Fruit fly (Drosophila melanogaster) whole organism, prepupa: ENCODE results near the gene CG15922.
A peak's percentile ranks its signal among the peaks of the same experiment; 100 is the strongest.

ENCODE experiments used
- Blimp-1 ChIP-seq: fragments of 200-800 bp; sonication (Bioruptor generic); optimal IDR thresholded peaks from 3 replicates; lab custom pipeline; 2017; ENCODE audit warnings: missing biosample characterization, missing genetic modification characterization, mild to moderate bottlenecking, moderate library complexity, missing genetic modification reagents
- CG10631 ChIP-seq: fragments of 200-800 bp; sonication (Bioruptor generic); optimal IDR thresholded peaks from 2 replicates; lab custom pipeline; 2016; ENCODE audit warnings: missing biosample characterization, missing genetic modification characterization
- CG10669 ChIP-seq: fragments of 200-800 bp; sonication (Bioruptor generic); optimal IDR thresholded peaks from 3 replicates; lab custom pipeline; 2018; ENCODE audit warnings: missing biosample characterization, mild to moderate bottlenecking, missing genetic modification characterization, moderate library complexity
- CG11762 ChIP-seq: fragments of 200-800 bp; sonication (Bioruptor generic); optimal IDR thresholded peaks from 3 replicates; lab custom pipeline; 2016; ENCODE audit warnings: missing biosample characterization, missing genetic modification characterization; ENCODE audit not compliant: insufficient read depth
- CG11902 ChIP-seq: fragments of 200-800 bp; sonication (Bioruptor generic); optimal IDR thresholded peaks from 3 replicates; lab custom pipeline; 2016; ENCODE audit warnings: missing biosample characterization, missing genetic modification characterization
- CG15336 ChIP-seq: fragments of 200-800 bp; sonication (Bioruptor generic); IDR thresholded peaks from 2 replicates; pipeline ENCODE4 v1.3.6; 2022; ENCODE audit warnings: missing biosample characterization, missing genetic modification characterization
- CG1621 ChIP-seq: fragments of 200-800 bp; sonication (Bioruptor generic); optimal IDR thresholded peaks from 3 replicates; lab custom pipeline; 2018; ENCODE audit warnings: missing biosample characterization, mild to moderate bottlenecking, missing genetic modification characterization
- CG16779 ChIP-seq: fragments of 200-800 bp; sonication (Bioruptor generic); optimal IDR thresholded peaks from 3 replicates; lab custom pipeline; 2017; ENCODE audit warnings: missing biosample characterization, mild to moderate bottlenecking, missing genetic modification characterization
- CG3032 ChIP-seq: fragments of 200-800 bp; optimal IDR thresholded peaks from 2 replicates; lab custom pipeline; 2019; ENCODE audit warnings: missing biosample characterization, mild to moderate bottlenecking, missing genetic modification characterization, moderate library complexity
- CG31627 ChIP-seq: fragments of 200-800 bp; sonication (Bioruptor generic); optimal IDR thresholded peaks from 3 replicates; lab custom pipeline; 2016; ENCODE audit warnings: missing biosample characterization, missing genetic modification characterization
- CG32006 ChIP-seq: fragments of 200-800 bp; sonication (Bioruptor generic); optimal IDR thresholded peaks from 3 replicates; lab custom pipeline; 2017; ENCODE audit warnings: missing biosample characterization, mild to moderate bottlenecking, missing genetic modification characterization
- CG3919 ChIP-seq: fragments of 200-800 bp; sonication (Bioruptor generic); optimal IDR thresholded peaks from 3 replicates; lab custom pipeline; 2016; ENCODE audit warnings: missing biosample characterization, missing genetic modification characterization
- CG4318 ChIP-seq: fragments of 200-800 bp; sonication (Bioruptor generic); optimal IDR thresholded peaks from 3 replicates; lab custom pipeline; 2017; ENCODE audit warnings: missing biosample characterization, mild to moderate bottlenecking, missing genetic modification characterization
- CG6163 ChIP-seq: fragments of 200-800 bp; sonication (Bioruptor generic); IDR thresholded peaks from 3 replicates; pipeline ENCODE4 v1.3.6; 2022; ENCODE audit warnings: missing biosample characterization, missing genetic modification characterization
- CG6276 ChIP-seq: fragments of 200-800 bp; sonication (Bioruptor generic); optimal IDR thresholded peaks from 2 replicates; lab custom pipeline; 2017; ENCODE audit warnings: missing biosample characterization, mild to moderate bottlenecking, missing genetic modification characterization
- CG6792 ChIP-seq: fragments of 200-800 bp; sonication (Bioruptor generic); optimal IDR thresholded peaks from 3 replicates; lab custom pipeline; 2016; ENCODE audit warnings: missing biosample characterization, missing genetic modification characterization
- CG6808 ChIP-seq: fragments of 200-800 bp; sonication (Bioruptor generic); optimal IDR thresholded peaks from 3 replicates; lab custom pipeline; 2017; ENCODE audit warnings: missing biosample characterization, missing genetic modification characterization, mild to moderate bottlenecking, moderate library complexity, missing genetic modification reagents
- CG6854 ChIP-seq: fragments of 200-800 bp; sonication (Bioruptor generic); optimal IDR thresholded peaks from 2 replicates; lab custom pipeline; 2017; ENCODE audit warnings: missing biosample characterization, mild to moderate bottlenecking, missing genetic modification characterization
- CG7368 ChIP-seq: fragments of 200-800 bp; sonication (Bioruptor generic); optimal IDR thresholded peaks from 3 replicates; lab custom pipeline; 2016; ENCODE audit warnings: missing biosample characterization, missing genetic modification characterization
- CG8119 ChIP-seq: fragments of 200-800 bp; sonication (Bioruptor generic); IDR thresholded peaks from 3 replicates; pipeline ENCODE4 v1.3.6; 2022; ENCODE audit warnings: missing biosample characterization, missing genetic modification characterization
- CG8319 ChIP-seq: fragments of 200-800 bp; sonication (Bioruptor generic); optimal IDR thresholded peaks from 3 replicates; lab custom pipeline; 2016; ENCODE audit warnings: missing biosample characterization, missing genetic modification characterization
- CG8632 ChIP-seq: fragments of 200-800 bp; sonication (Bioruptor generic); optimal IDR thresholded peaks from 3 replicates; lab custom pipeline; 2016; ENCODE audit warnings: missing biosample characterization, missing genetic modification characterization
- CG9139 ChIP-seq: fragments of 200-800 bp; sonication (Bioruptor generic); optimal IDR thresholded peaks from 3 replicates; lab custom pipeline; 2017; ENCODE audit warnings: missing biosample characterization, mild to moderate bottlenecking, missing genetic modification characterization
- Eip75B ChIP-seq: fragments of 200-800 bp; sonication (Bioruptor generic); optimal IDR thresholded peaks from 3 replicates; lab custom pipeline; 2016; ENCODE audit warnings: missing biosample characterization, missing genetic modification characterization
- Eip78C ChIP-seq: fragments of 200-800 bp; sonication (Bioruptor generic); peaks from one replicate; lab custom pipeline; 2016; ENCODE audit warnings: missing biosample characterization, missing genetic modification characterization
- Ets21C ChIP-seq: fragments of 200-800 bp; sonication (Bioruptor generic); optimal IDR thresholded peaks from 3 replicates; lab custom pipeline; 2016; ENCODE audit warnings: missing biosample characterization, missing genetic modification characterization
- Ets96B ChIP-seq: fragments of 200-800 bp; optimal IDR thresholded peaks from 2 replicates; lab custom pipeline; 2019; ENCODE audit warnings: missing biosample characterization, mild to moderate bottlenecking, missing genetic modification characterization, moderate library complexity
- Gug ChIP-seq: fragments of 200-800 bp; sonication (Bioruptor generic); IDR thresholded peaks from 2 replicates; pipeline ENCODE4 v1.3.6; 2022; ENCODE audit warnings: missing biosample characterization, missing genetic modification characterization
- Hr4 ChIP-seq: fragments of 200-800 bp; sonication (Bioruptor generic); optimal IDR thresholded peaks from 3 replicates; lab custom pipeline; 2016; ENCODE audit warnings: missing biosample characterization, missing genetic modification characterization
- Lpt ChIP-seq: fragments of 200-800 bp; sonication (Bioruptor generic); optimal IDR thresholded peaks from 3 replicates; lab custom pipeline; 2016; ENCODE audit warnings: missing biosample characterization, missing genetic modification characterization
- Met ChIP-seq: fragments of 200-800 bp; sonication (Bioruptor generic); optimal IDR thresholded peaks from 3 replicates; lab custom pipeline; 2016; ENCODE audit warnings: missing biosample characterization, missing genetic modification characterization
- OdsH ChIP-seq: fragments of 200-800 bp; sonication (Bioruptor generic); optimal IDR thresholded peaks from 3 replicates; lab custom pipeline; 2016; ENCODE audit warnings: missing biosample characterization, missing genetic modification characterization
- Smox ChIP-seq: fragments of 200-800 bp; sonication (Bioruptor generic); optimal IDR thresholded peaks from 3 replicates; lab custom pipeline; 2016; ENCODE audit warnings: missing biosample characterization, missing genetic modification characterization
- Sox14 ChIP-seq: fragments of 200-800 bp; sonication (Bioruptor generic); optimal IDR thresholded peaks from 3 replicates; lab custom pipeline; 2016; ENCODE audit warnings: missing biosample characterization, missing genetic modification characterization
- Sox15 ChIP-seq: fragments of 200-800 bp; sonication (Bioruptor generic); optimal IDR thresholded peaks from 3 replicates; lab custom pipeline; 2016; ENCODE audit warnings: missing biosample characterization, missing genetic modification characterization
- achi ChIP-seq: fragments of 200-800 bp; sonication (Bioruptor generic); optimal IDR thresholded peaks from 3 replicates; lab custom pipeline; 2016; ENCODE audit warnings: missing biosample characterization, missing genetic modification characterization
- cyc ChIP-seq: fragments of 200-800 bp; sonication (Bioruptor generic); optimal IDR thresholded peaks from 3 replicates; lab custom pipeline; 2016; ENCODE audit warnings: missing biosample characterization, missing genetic modification characterization
- dac ChIP-seq: fragments of 200-800 bp; sonication (Bioruptor generic); optimal IDR thresholded peaks from 2 replicates; lab custom pipeline; 2017; ENCODE audit warnings: missing biosample characterization, mild to moderate bottlenecking, missing genetic modification characterization
- dsx ChIP-seq: fragments of 200-800 bp; optimal IDR thresholded peaks from 3 replicates; lab custom pipeline; 2019; ENCODE audit warnings: missing biosample characterization, mild to moderate bottlenecking, missing genetic modification characterization, moderate library complexity; ENCODE audit not compliant: poor library complexity, severe bottlenecking
- fd59A ChIP-seq: fragments of 200-800 bp; sonication (Bioruptor generic); optimal IDR thresholded peaks from 2 replicates; lab custom pipeline; 2017; ENCODE audit warnings: missing biosample characterization, mild to moderate bottlenecking, missing genetic modification characterization, missing genetic modification reagents
- fd85E ChIP-seq: fragments of 200-800 bp; sonication (Bioruptor generic); optimal IDR thresholded peaks from 3 replicates; lab custom pipeline; 2016; ENCODE audit warnings: missing biosample characterization, missing genetic modification characterization
- fkh ChIP-seq: fragments of 200-800 bp; sonication (Bioruptor generic); optimal IDR thresholded peaks from 3 replicates; lab custom pipeline; 2017; ENCODE audit warnings: missing biosample characterization, mild to moderate bottlenecking, missing genetic modification characterization, moderate library complexity
- lz ChIP-seq: fragments of 200-800 bp; sonication (Bioruptor generic); optimal IDR thresholded peaks from 3 replicates; lab custom pipeline; 2016; ENCODE audit warnings: missing biosample characterization, missing genetic modification characterization
- pdm3 ChIP-seq: fragments of 200-800 bp; sonication (Bioruptor generic); optimal IDR thresholded peaks from 3 replicates; lab custom pipeline; 2016; ENCODE audit warnings: missing biosample characterization, missing genetic modification characterization
- salr ChIP-seq, 2 experiments: fragments of 200-800 bp; sonication (Bioruptor generic); optimal IDR thresholded peaks; 3 replicates each; lab custom pipeline; 2016 to 2018; ENCODE audit warnings: missing biosample characterization in 2 of 2, missing genetic modification characterization in 2 of 2, mild to moderate bottlenecking in 1 of 2
- spab ChIP-seq: fragments of 200-800 bp; sonication (Bioruptor generic); optimal IDR thresholded peaks from 2 replicates; lab custom pipeline; 2017; ENCODE audit warnings: missing biosample characterization, mild to moderate bottlenecking, missing genetic modification characterization, missing genetic modification reagents
- ss ChIP-seq, 2 experiments: fragments of 200-800 bp; sonication (Bioruptor generic); optimal IDR thresholded peaks; 2 replicates in 1 of 2; 3 replicates in 1 of 2; lab custom pipeline; 2017 to 2018; ENCODE audit warnings: mild to moderate bottlenecking in 2 of 2, missing biosample characterization in 2 of 2, missing genetic modification characterization in 2 of 2, moderate library complexity in 1 of 2
- svp ChIP-seq: fragments of 200-800 bp; sonication (Bioruptor generic); peaks from one replicate; lab custom pipeline; 2016; ENCODE audit warnings: missing biosample characterization, missing genetic modification characterization
- topi ChIP-seq: fragments of 200-800 bp; sonication (Bioruptor generic); optimal IDR thresholded peaks from 3 replicates; lab custom pipeline; 2016; ENCODE audit warnings: missing biosample characterization, missing genetic modification characterization
- vri ChIP-seq: fragments of 200-800 bp; sonication (Bioruptor generic); optimal IDR thresholded peaks from 3 replicates; lab custom pipeline; 2016; ENCODE audit warnings: missing biosample characterization, mild to moderate bottlenecking, missing genetic modification characterization

CG15922 gene

dm6 chr3R:20556281-20557113 lies 3.6 kb downstream of the CG15922 start:
- TF ChIP-seq CG6163 (GFP tag; lab: Robert Waterston, UW) (peak; percentile 81), spab (GFP tag; lab: Kevin White, UChicago) (peak; percentile 66), Eip75B (GFP tag; lab: Kevin White, UChicago) (peak; percentile 65), CG6792 (GFP tag; lab: Kevin White, UChicago) (peak; percentile 57), CG1621 (tag; lab: Kevin White, UChicago) (peak; percentile 53), lz (GFP tag; lab: Kevin White, UChicago) (peak; percentile 65), CG4318 (GFP tag; lab: Kevin White, UChicago) (peak; percentile 70), topi (GFP tag; lab: Kevin White, UChicago) (peak; percentile 56), dac (GFP tag; lab: Kevin White, UChicago) (peak; percentile 46), CG3919 (peak; percentile 81), Met (GFP tag; lab: Kevin White, UChicago) (peak; percentile 75), Ets96B (tag; lab: Kevin White, UChicago) (peak; percentile 52), CG10669 (GFP tag; lab: Kevin White, UChicago) (peak; percentile 64), CG15336 (GFP tag; lab: Robert Waterston, UW) (peak; percentile 79), CG8319 (GFP tag; lab: Kevin White, UChicago) (peak; percentile 61), Hr4 (GFP tag; lab: Kevin White, UChicago) (peak; percentile 84), CG3032 (tag; lab: Kevin White, UChicago) (peak; percentile 60), vri (GFP tag; lab: Kevin White, UChicago) (no peak), CG16779 (tag; lab: Kevin White, UChicago) (peak; percentile 78), CG32006 (GFP tag; lab: Kevin White, UChicago) (peak; percentile 89), dsx (peak; percentile 6), CG7368 (peak; percentile 74), salr (GFP tag; optimal IDR thresholded peaks at IDR 0.05; lab: Kevin White, UChicago) (peak in 1 of 2 experiments; percentile 65), CG6854 (GFP tag; lab: Kevin White, UChicago) (peak; percentile 36), fkh (GFP tag; lab: Kevin White, UChicago) (peak; percentile 54), Lpt (peak; percentile 55), Gug (GFP tag; lab: Robert Waterston, UW) (peak; percentile 79), Smox (GFP tag; lab: Kevin White, UChicago) (peak; percentile 75), svp (peak; percentile 86), CG11902 (peak; percentile 50), CG6808 (peak; percentile 88), CG9139 (peak; percentile 93), Sox14 (GFP tag; lab: Kevin White, UChicago) (peak; percentile 70), Blimp-1 (no peak), Eip78C (GFP tag; lab: Kevin White, UChicago) (peak; percentile 89), fd59A (GFP tag; lab: Kevin White, UChicago) (peak; percentile 65), achi (peak; percentile 81), pdm3 (GFP tag; lab: Kevin White, UChicago) (peak; percentile 82), CG8119 (GFP tag; lab: Robert Waterston, UW) (peak; percentile 65), OdsH (GFP tag; lab: Kevin White, UChicago) (peak; percentile 79), CG6276 (peak; percentile 88), Ets21C (peak; percentile 51), CG11762 (GFP tag; lab: Kevin White, UChicago) (peak; percentile 65), fd85E (GFP tag; lab: Kevin White, UChicago) (no peak), Sox15 (GFP tag; lab: Kevin White, UChicago) (peak; percentile 63), CG8632 (GFP tag; lab: Kevin White, UChicago) (peak; percentile 52), cyc (GFP tag; lab: Kevin White, UChicago) (peak; percentile 67), CG31627 (peak; percentile 66), ss (GFP tag; optimal IDR thresholded peaks at IDR 0.05; lab: Kevin White, UChicago) (peak; percentile 89), CG10631 (GFP tag; lab: Kevin White, UChicago) (peak; percentile 72)
